Fruit fly (Drosophila melanogaster) whole organism, adult: ENCODE data around the gene Nna1.
A peak's percentile ranks its signal among the peaks of the same experiment; 100 is the strongest.

ENCODE experiments used
- CG11617 ChIP-seq: fragments of 200-800 bp; sonication (Bioruptor generic); optimal IDR thresholded peaks from 2 replicates; lab custom pipeline; 2017; ENCODE audit warnings: mild to moderate bottlenecking, missing biosample characterization, missing genetic modification reagents, missing genetic modification characterization
- CG12768 ChIP-seq: fragments of 200-800 bp; sonication (Bioruptor generic); optimal IDR thresholded peaks from 2 replicates; lab custom pipeline; 2017; ENCODE audit warnings: missing biosample characterization, missing genetic modification characterization, mild to moderate bottlenecking, moderate library complexity, missing genetic modification reagents
- CG14711 ChIP-seq: fragments of 200-800 bp; sonication (Bioruptor generic); optimal IDR thresholded peaks from 2 replicates; lab custom pipeline; 2018; ENCODE audit warnings: missing biosample characterization, mild to moderate bottlenecking, missing genetic modification characterization, moderate library complexity
- CG1620 ChIP-seq: fragments of 200-800 bp; sonication (Bioruptor generic); optimal IDR thresholded peaks from 2 replicates; lab custom pipeline; 2016; ENCODE audit warnings: missing biosample characterization, missing genetic modification characterization
- CG33017 ChIP-seq: fragments of 200-800 bp; sonication (Bioruptor generic); optimal IDR thresholded peaks from 2 replicates; lab custom pipeline; 2018; ENCODE audit warnings: missing biosample characterization, mild to moderate bottlenecking, missing genetic modification characterization, moderate library complexity
- CG5204 ChIP-seq: fragments of 200-800 bp; sonication (Bioruptor generic); optimal IDR thresholded peaks from 2 replicates; lab custom pipeline; 2016; ENCODE audit warnings: missing biosample characterization, missing genetic modification characterization
- CG7045 ChIP-seq: fragments of 200-800 bp; sonication (Bioruptor generic); optimal IDR thresholded peaks from 2 replicates; lab custom pipeline; 2017; ENCODE audit warnings: missing biosample characterization, mild to moderate bottlenecking, missing genetic modification characterization
- CG7101 ChIP-seq: fragments of 200-800 bp; sonication (Bioruptor generic); optimal IDR thresholded peaks from 2 replicates; lab custom pipeline; 2018; ENCODE audit warnings: missing biosample characterization, mild to moderate bottlenecking, missing genetic modification characterization, moderate library complexity
- Clk ChIP-seq: fragments of 200-800 bp; sonication (Bioruptor generic); optimal IDR thresholded peaks from 2 replicates; lab custom pipeline; 2017; ENCODE audit warnings: missing biosample characterization, missing genetic modification characterization
- Crg-1 ChIP-seq: fragments of 200-800 bp; sonication (Bioruptor generic); optimal IDR thresholded peaks from 2 replicates; lab custom pipeline; 2016; ENCODE audit warnings: missing biosample characterization, missing genetic modification characterization
- Hr96 ChIP-seq: fragments of 200-800 bp; sonication (Bioruptor generic); optimal IDR thresholded peaks from 2 replicates; lab custom pipeline; 2016; ENCODE audit warnings: missing biosample characterization, missing genetic modification characterization
- Mnt ChIP-seq: fragments of 200-800 bp; sonication (Bioruptor generic); optimal IDR thresholded peaks from 2 replicates; lab custom pipeline; 2016; ENCODE audit warnings: missing biosample characterization, mild to moderate bottlenecking, missing genetic modification characterization
- bab1 ChIP-seq: fragments of 200-800 bp; sonication (Bioruptor generic); optimal IDR thresholded peaks from 3 replicates; lab custom pipeline; 2019; ENCODE audit warnings: missing biosample characterization, mild to moderate bottlenecking, missing genetic modification characterization, moderate library complexity
- cic ChIP-seq: fragments of 200-800 bp; sonication (Bioruptor generic); optimal IDR thresholded peaks from 2 replicates; lab custom pipeline; 2017; ENCODE audit warnings: missing biosample characterization, mild to moderate bottlenecking, missing genetic modification characterization, moderate library complexity
- cnc ChIP-seq, 2 experiments: fragments of >200 bp; optimal IDR thresholded peaks; 2 replicates each; lab custom pipeline; 2017
- kay ChIP-seq: fragments of 200-800 bp; sonication (Bioruptor generic); peaks from one replicate; lab custom pipeline; 2016; ENCODE audit warnings: missing biosample characterization, missing genetic modification characterization, borderline replicate concordance
- ovo ChIP-seq: fragments of 200-800 bp; sonication (Bioruptor generic); optimal IDR thresholded peaks from 2 replicates; lab custom pipeline; 2016; ENCODE audit warnings: missing biosample characterization, missing genetic modification characterization
- pad ChIP-seq: fragments of 200-800 bp; sonication (Bioruptor generic); optimal IDR thresholded peaks from 3 replicates; lab custom pipeline; 2017; ENCODE audit warnings: missing biosample characterization, missing genetic modification characterization, mild to moderate bottlenecking, moderate library complexity, missing genetic modification reagents
- tj ChIP-seq: fragments of 200-800 bp; sonication (Bioruptor generic); optimal IDR thresholded peaks from 3 replicates; lab custom pipeline; 2017; ENCODE audit warnings: missing biosample characterization, mild to moderate bottlenecking, missing genetic modification characterization, moderate library complexity
- toe ChIP-seq: fragments of 200-800 bp; sonication (Bioruptor generic); optimal IDR thresholded peaks from 2 replicates; lab custom pipeline; 2016; ENCODE audit warnings: missing biosample characterization, missing genetic modification characterization

Gene Nna1

DNA sequence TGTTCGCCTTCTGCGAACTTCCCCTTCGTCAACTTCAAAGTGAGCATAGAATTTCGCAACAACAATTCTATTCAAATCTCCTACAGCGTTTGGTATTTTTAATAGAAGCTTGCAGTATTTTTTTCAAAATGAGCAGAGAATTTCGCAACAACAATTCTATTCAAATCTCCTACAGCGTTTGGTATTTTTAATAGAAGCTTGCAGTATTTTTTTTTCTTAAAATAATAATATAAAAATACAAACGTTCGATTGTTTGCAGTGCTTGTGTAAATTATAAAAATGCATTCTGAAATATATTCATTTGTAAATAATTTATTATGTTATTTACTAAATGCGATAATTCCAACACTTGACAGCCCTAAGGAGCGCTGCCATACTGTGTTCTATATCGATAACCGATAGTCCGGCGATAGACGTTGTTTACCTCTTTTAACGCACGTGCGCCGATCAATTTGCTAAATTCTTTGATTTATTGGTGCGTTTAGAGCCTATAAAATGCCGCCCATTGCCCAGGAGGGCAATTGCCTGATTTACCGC is 64.8 kb downstream of the Nna1 start, which contains the start of the genes CG32625 and Rtc1:
Gene CG32625 (minus strand): TSS at position 51 of the 537 bp plus-strand sequence.
Gene Rtc1 (plus strand): TSS at position 404 of the 537 bp plus-strand sequence.
- TF ChIP-seq CG11617 (GFP tag; lab: Kevin White, UChicago) (peak; percentile 58), kay (no peak), cic (no peak), CG5204 (GFP tag; lab: Kevin White, UChicago) (no peak), bab1 (GFP tag; lab: Kevin White, UChicago) (peak; percentile 49), pad (GFP tag; lab: Kevin White, UChicago) (peak; percentile 67), ovo (GFP tag; lab: Kevin White, UChicago) (peak; percentile 25), CG14711 (tag; lab: Kevin White, UChicago) (peak; percentile 95), CG7101 (peak; percentile 73), tj (GFP tag; lab: Kevin White, UChicago) (peak; percentile 36), CG7045 (GFP tag; lab: Kevin White, UChicago) (no peak), Mnt (peak; percentile 99), CG1620 (peak; percentile 9)

dm6 chrX:13758989-13759549 is 67.0 kb downstream of the Nna1 start, which contains the start of gene Yp3:
Gene Yp3, plus strand, starts transcription at chrX:13759546.
- TF ChIP-seq Mnt, result peak; percentile 22
- peak; percentile 80 for TF ChIP-seq CG14711 (tag; lab: Kevin White, UChicago)
- peak; percentile 81 for TF ChIP-seq CG7101
- no peak for TF ChIP-seq CG5204 (GFP tag; lab: Kevin White, UChicago)
- no peak for TF ChIP-seq CG33017 (tag; lab: Kevin White, UChicago)
- TF ChIP-seq CG11617 (GFP tag; lab: Kevin White, UChicago), result peak; percentile 29
- TF ChIP-seq Hr96 (GFP tag; lab: Kevin White, UChicago), result no peak
- TF ChIP-seq pad (GFP tag; lab: Kevin White, UChicago), result peak; percentile 59
- TF ChIP-seq Clk, result no peak
- TF ChIP-seq cic, result peak; percentile 34
- TF ChIP-seq cnc (optimal IDR thresholded peaks at IDR 0.05; lab: Kevin White, UChicago), result no peak
- no peak for TF ChIP-seq CG1620
- TF ChIP-seq Crg-1 (GFP tag; lab: Kevin White, UChicago), result no peak
- peak; percentile 23 for TF ChIP-seq kay
- TF ChIP-seq CG7045 (GFP tag; lab: Kevin White, UChicago), result no peak
- TF ChIP-seq toe, result no peak
- no peak for TF ChIP-seq ovo (GFP tag; lab: Kevin White, UChicago)
- no peak for TF ChIP-seq CG12768
- peak; percentile 100 for TF ChIP-seq tj (GFP tag; lab: Kevin White, UChicago)
- peak; percentile 15 for TF ChIP-seq bab1 (GFP tag; lab: Kevin White, UChicago)

DNA sequence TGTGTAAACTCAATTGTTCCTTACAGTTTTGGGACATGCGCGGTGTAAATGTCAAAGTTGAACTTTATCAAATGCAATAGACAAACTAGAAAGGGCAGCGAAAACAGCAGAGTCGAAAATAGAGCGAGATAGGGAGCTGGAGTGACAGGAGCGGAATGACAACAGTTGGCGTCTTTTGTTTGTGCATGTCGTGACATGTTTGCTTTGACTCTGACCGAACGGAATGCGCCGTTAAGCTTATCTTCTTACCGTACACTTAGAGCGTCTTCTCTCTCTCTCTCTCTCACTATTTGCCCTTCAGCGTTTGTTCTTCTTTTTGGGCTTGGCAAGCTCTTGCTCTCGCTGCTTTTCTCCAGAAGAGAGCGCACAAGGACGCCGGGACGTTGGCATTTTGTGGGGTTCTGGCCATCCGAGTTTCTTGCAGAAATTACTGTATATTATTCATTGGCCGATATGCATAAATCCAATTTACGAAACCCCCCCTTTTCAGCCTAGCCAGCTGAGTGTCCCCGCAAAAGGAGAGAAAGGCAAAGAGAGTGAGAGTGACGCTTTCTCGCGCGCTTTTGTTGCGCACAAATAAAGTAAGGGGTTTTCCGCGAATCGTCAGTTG is 69.8 kb downstream of the Nna1 start:
- peak; percentile 44 for TF ChIP-seq ovo (GFP tag; lab: Kevin White, UChicago)
- no peak for TF ChIP-seq CG14711 (tag; lab: Kevin White, UChicago)
- TF ChIP-seq cic, result no peak

dm6 chrX:13762372-13762883 is 70.3 kb downstream of the Nna1 start, which contains the start of gene rdgB:
Gene rdgB, plus strand, starts transcription at chrX:13762752.
- TF ChIP-seq bab1 (GFP tag; lab: Kevin White, UChicago), result peak; percentile 75
- TF ChIP-seq Mnt, result peak; percentile 69
- TF ChIP-seq CG11617 (GFP tag; lab: Kevin White, UChicago), result peak; percentile 87
- peak; percentile 73 for TF ChIP-seq toe
- peak; percentile 83 for TF ChIP-seq CG1620
- peak; percentile 72 for TF ChIP-seq ovo (GFP tag; lab: Kevin White, UChicago)
- peak; percentile 78 for TF ChIP-seq Hr96 (GFP tag; lab: Kevin White, UChicago)
- TF ChIP-seq Crg-1 (GFP tag; lab: Kevin White, UChicago), result peak; percentile 87
- peak; percentile 87 for TF ChIP-seq pad (GFP tag; lab: Kevin White, UChicago)
- TF ChIP-seq Clk, result peak; percentile 35
- TF ChIP-seq cic, result peak; percentile 56
- peak; percentile 83 for TF ChIP-seq CG7045 (GFP tag; lab: Kevin White, UChicago)
- peak; percentile 91 for TF ChIP-seq CG7101
- TF ChIP-seq kay, result no peak
- peak; percentile 78 for TF ChIP-seq CG14711 (tag; lab: Kevin White, UChicago)
- no peak for TF ChIP-seq cnc (optimal IDR thresholded peaks at IDR 0.05; lab: Kevin White, UChicago)
- peak; percentile 82 for TF ChIP-seq CG12768
- TF ChIP-seq tj (GFP tag; lab: Kevin White, UChicago), result peak; percentile 80
- peak; percentile 63 for TF ChIP-seq CG33017 (tag; lab: Kevin White, UChicago)
- TF ChIP-seq CG5204 (GFP tag; lab: Kevin White, UChicago), result peak; percentile 82

DNA sequence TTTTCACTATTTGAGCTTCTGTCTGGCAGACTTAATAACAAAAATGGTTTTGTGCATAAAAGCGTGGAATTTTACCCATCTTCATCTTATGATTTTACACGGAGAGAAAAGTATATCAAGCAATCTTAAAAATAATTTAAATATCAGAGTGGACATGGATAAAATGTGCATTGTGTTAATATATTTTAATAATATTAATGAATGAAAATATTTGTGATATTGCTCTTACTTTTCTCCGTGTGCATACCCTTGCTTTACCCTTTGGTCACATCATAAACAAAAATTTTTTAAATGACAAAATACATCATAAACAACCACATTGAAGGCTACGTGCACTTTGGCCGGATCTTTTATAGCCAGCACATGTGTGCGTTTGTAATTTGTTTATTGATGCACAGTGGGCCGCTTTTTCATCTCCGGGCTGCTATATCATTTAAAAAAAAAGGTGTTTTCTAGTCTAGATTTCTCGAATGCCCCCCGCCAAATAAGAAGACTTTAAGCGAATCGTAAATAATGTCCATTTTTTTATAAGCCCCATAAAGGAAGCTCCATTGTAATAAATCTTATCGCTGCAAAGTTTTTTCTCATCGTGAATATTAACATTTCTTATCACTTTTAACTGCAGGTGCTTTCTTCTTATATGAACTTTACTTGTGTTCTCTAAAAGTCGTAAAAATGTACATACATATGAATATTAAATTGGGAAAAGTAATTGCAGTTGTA is 72.5 kb downstream of the Nna1 start:
- TF ChIP-seq CG12768 (no peak), CG33017 (tag; lab: Kevin White, UChicago) (peak; percentile 48), CG11617 (GFP tag; lab: Kevin White, UChicago) (peak; percentile 27), Crg-1 (GFP tag; lab: Kevin White, UChicago) (no peak), CG14711 (tag; lab: Kevin White, UChicago) (peak; percentile 58), kay (peak; percentile 81), Hr96 (GFP tag; lab: Kevin White, UChicago) (no peak), pad (GFP tag; lab: Kevin White, UChicago) (no peak), ovo (GFP tag; lab: Kevin White, UChicago) (no peak), toe (no peak), CG1620 (no peak), bab1 (GFP tag; lab: Kevin White, UChicago) (peak; percentile 61), Clk (no peak), CG5204 (GFP tag; lab: Kevin White, UChicago) (no peak), CG7045 (GFP tag; lab: Kevin White, UChicago) (no peak), tj (GFP tag; lab: Kevin White, UChicago) (no peak), cic (peak; percentile 35), cnc (optimal IDR thresholded peaks at IDR 0.05; lab: Kevin White, UChicago) (no peak), CG7101 (peak; percentile 60), Mnt (peak; percentile 70)
